Fruit fly (Drosophila melanogaster) whole organism, embryonic: Measurements from ENCODE around the gene slif.

ENCODE experiments used
- B-H1 ChIP-seq: fragments of 200-800 bp; sonication (Bioruptor generic); IDR thresholded peaks from 3 replicates; pipeline ENCODE4 v1.3.6; 2022; ENCODE audit warnings: missing biosample characterization, missing genetic modification characterization
- CG1024 ChIP-seq: fragments of 200-800 bp; sonication (Bioruptor generic); IDR thresholded peaks from 2 replicates; pipeline ENCODE4 v1.3.6; 2022; ENCODE audit warnings: missing biosample characterization, missing genetic modification characterization
- CG15514 ChIP-seq: fragments of 200-800 bp; sonication (Bioruptor generic); optimal IDR thresholded peaks from 3 replicates; lab custom pipeline; 2017; ENCODE audit warnings: missing biosample characterization, missing genetic modification characterization, mild to moderate bottlenecking, moderate library complexity, missing genetic modification reagents
- CG34224 ChIP-seq: fragments of 200-800 bp; sonication (Bioruptor generic); IDR thresholded peaks from 3 replicates; pipeline ENCODE4 v1.3.6; 2022; ENCODE audit warnings: missing biosample characterization, missing genetic modification characterization; ENCODE audit not compliant: partially characterized antibody
- E2f1 ChIP-seq: fragments of 200-800 bp; sonication (Bioruptor generic); IDR thresholded peaks from 2 replicates; pipeline ENCODE4 v1.3.6; 2022; ENCODE audit warnings: missing biosample characterization, missing genetic modification characterization
- H2.0 ChIP-seq: fragments of 200-800 bp; sonication (Bioruptor generic); IDR thresholded peaks from 2 replicates; pipeline ENCODE4 v1.3.6; 2022; ENCODE audit warnings: missing biosample characterization, missing genetic modification characterization
- HHEX ChIP-seq: fragments of 200-800 bp; sonication (Bioruptor generic); optimal IDR thresholded peaks from 3 replicates; lab custom pipeline; 2017; ENCODE audit warnings: missing biosample characterization, mild to moderate bottlenecking, missing genetic modification characterization, missing genetic modification reagents
- HLH4C ChIP-seq: fragments of 200-800 bp; sonication (Bioruptor generic); IDR thresholded peaks from 3 replicates; pipeline ENCODE4 v1.3.6; 2022; ENCODE audit warnings: missing biosample characterization, missing genetic modification characterization; ENCODE audit not compliant: partially characterized antibody
- Hr78 ChIP-seq, 2 experiments: fragments of 200-800 bp in 1 of 2; fragments of >200 bp in 1 of 2; sonication (Bioruptor generic) in 1 of 2; optimal IDR thresholded peaks; 2 replicates each; lab custom pipeline; 2017 to 2019; ENCODE audit warnings: missing biosample characterization in 2 of 2, missing genetic modification characterization in 2 of 2, mild to moderate bottlenecking in 1 of 2, moderate library complexity in 1 of 2
- Meics ChIP-seq: fragments of 200-800 bp; sonication (Bioruptor generic); optimal IDR thresholded peaks from 2 replicates; lab custom pipeline; 2017; ENCODE audit warnings: missing biosample characterization, mild to moderate bottlenecking, missing genetic modification characterization
- bsh ChIP-seq, 2 experiments: fragments of 200-800 bp; sonication (Bioruptor generic); optimal IDR thresholded peaks; 2 replicates each; lab custom pipeline; 2017 to 2018; ENCODE audit warnings: mild to moderate bottlenecking in 2 of 2, missing biosample characterization in 2 of 2, missing genetic modification characterization in 2 of 2, moderate library complexity in 1 of 2
- pan ChIP-seq, 4 experiments: fragments of >200 bp in 3 of 4; fragments of 200-800 bp in 1 of 4; sonication (Bioruptor generic) in 1 of 4; optimal IDR thresholded peaks in 3 of 4; IDR thresholded peaks in 1 of 4; 2 replicates each; pipeline versions ENCODE4 v1.3.6 to Lab custom; 2017 to 2022; ENCODE audit warnings: missing biosample characterization in 2 of 4, missing genetic modification characterization in 2 of 4, mixed read lengths in 1 of 4
- tx ChIP-seq: fragments of 200-800 bp; sonication (Bioruptor generic); optimal IDR thresholded peaks from 2 replicates; lab custom pipeline; 2016; ENCODE audit warnings: missing biosample characterization, missing genetic modification characterization

dm6 chr3L:22856009-22856477, 24.8 kb upstream of the slif start, which contains the start of gene CG32459:
- TF ChIP-seq E2f1 (GFP tag; lab: Robert Waterston, UW) (no peak), B-H1 (GFP tag; lab: Robert Waterston, UW) (no peak), CG34224 (GFP tag; lab: Robert Waterston, UW) (no peak), CG15514 (GFP tag; lab: Kevin White, UChicago) (no peak), CG1024 (GFP tag; lab: Robert Waterston, UW) (no peak), HLH4C (GFP tag; lab: Robert Waterston, UW) (no peak), bsh (GFP tag; optimal IDR thresholded peaks at IDR 0.05; lab: Kevin White, UChicago) (no peak), tx (GFP tag; lab: Kevin White, UChicago) (no peak), HHEX (no peak), pan (optimal IDR thresholded peaks at IDR 0.05; lab: Kevin White, UChicago) (no peak), pan (GFP tag; optimal IDR thresholded peaks at IDR 0.05 in 1 of 2, IDR thresholded peaks at IDR 0.05 in 1 of 2) (no peak), Meics (GFP tag; lab: Kevin White, UChicago) (no peak), H2.0 (GFP tag; lab: Robert Waterston, UW) (no peak), Hr78 (GFP tag; optimal IDR thresholded peaks at IDR 0.05; lab: Kevin White, UChicago) (no peak)
